Fruit fly (Drosophila melanogaster): ENCODE data around the gene Sox102F.

Gene Sox102F

dm6 chr4:851131-851530, 16.9 kb upstream of the Sox102F start:
- TF ChIP-seq Mnt (GFP tag; optimal IDR thresholded peaks at IDR 0.05) = no peak
- no peak for TF ChIP-seq CG5204 (GFP tag; optimal IDR thresholded peaks at IDR 0.05)

- no peak for TF ChIP-seq tj (GFP tag; optimal IDR thresholded peaks at IDR 0.05)
- no peak for TF ChIP-seq CG5204 (GFP tag; optimal IDR thresholded peaks at IDR 0.05)
- no peak for TF ChIP-seq Crg-1 (GFP tag; optimal IDR thresholded peaks at IDR 0.05)
- TF ChIP-seq Hr96 (GFP tag; optimal IDR thresholded peaks at IDR 0.05) = no peak
- TF ChIP-seq kay (GFP tag; ENCODE audit: borderline replicate concordance) = no peak
- no peak for TF ChIP-seq cnc (optimal IDR thresholded peaks at IDR 0.05)
- no peak for TF ChIP-seq toe (GFP tag; optimal IDR thresholded peaks at IDR 0.05)
- no peak for TF ChIP-seq cic (GFP tag; optimal IDR thresholded peaks at IDR 0.05)
- no peak for TF ChIP-seq bab1 (GFP tag; optimal IDR thresholded peaks at IDR 0.05)
- no peak for TF ChIP-seq Mnt (GFP tag; optimal IDR thresholded peaks at IDR 0.05)
- no peak for TF ChIP-seq CG7101 (tag; optimal IDR thresholded peaks at IDR 0.05)
- TF ChIP-seq CG33017 (tag; optimal IDR thresholded peaks at IDR 0.05) = no peak
These were observed 11.9 kb upstream of the Sox102F start for dm6 chr4:846092-846491.

- no peak for TF ChIP-seq CG5204 (GFP tag; optimal IDR thresholded peaks at IDR 0.05)
- no peak for TF ChIP-seq CG33017 (tag; optimal IDR thresholded peaks at IDR 0.05)
- no peak for TF ChIP-seq bab1 (GFP tag; optimal IDR thresholded peaks at IDR 0.05)
- TF ChIP-seq Mnt (GFP tag; optimal IDR thresholded peaks at IDR 0.05) = no peak
- no peak for TF ChIP-seq pad (GFP tag; optimal IDR thresholded peaks at IDR 0.05)
- TF ChIP-seq cnc (optimal IDR thresholded peaks at IDR 0.05) = no peak
- no peak for TF ChIP-seq CG7045 (GFP tag; optimal IDR thresholded peaks at IDR 0.05)
- no peak for TF ChIP-seq CG11617 (GFP tag; optimal IDR thresholded peaks at IDR 0.05)
- no peak for TF ChIP-seq CG7101 (tag; optimal IDR thresholded peaks at IDR 0.05)
- no peak for TF ChIP-seq cic (GFP tag; optimal IDR thresholded peaks at IDR 0.05)
- no peak for TF ChIP-seq Clk (GFP tag; optimal IDR thresholded peaks at IDR 0.05)
- no peak for TF ChIP-seq ovo (GFP tag; optimal IDR thresholded peaks at IDR 0.05)
These were observed 10.3 kb upstream of the Sox102F start, which contains the start of gene fd102C for dm6 chr4:844468-844867. Gene fd102C, minus strand, starts transcription at chr4:844529.

- TF ChIP-seq cnc (optimal IDR thresholded peaks at IDR 0.05) (no peak), Clk (GFP tag; optimal IDR thresholded peaks at IDR 0.05) (no peak), toe (GFP tag; optimal IDR thresholded peaks at IDR 0.05) (no peak), CG5204 (GFP tag; optimal IDR thresholded peaks at IDR 0.05) (no peak)
These were observed 1.4 kb upstream of the Sox102F start for dm6 chr4:835535-836138.

- TF ChIP-seq CG33017 (tag; optimal IDR thresholded peaks at IDR 0.05) (no peak), Hr96 (GFP tag; optimal IDR thresholded peaks at IDR 0.05) (no peak), CG7045 (GFP tag; optimal IDR thresholded peaks at IDR 0.05) (no peak), toe (GFP tag; optimal IDR thresholded peaks at IDR 0.05) (no peak), Mnt (GFP tag; optimal IDR thresholded peaks at IDR 0.05) (no peak), Clk (GFP tag; optimal IDR thresholded peaks at IDR 0.05) (no peak), CG14711 (tag; optimal IDR thresholded peaks at IDR 0.05) (no peak)
These were observed 793 bp upstream of the Sox102F start for dm6 chr4:834837-835534.

DNA sequence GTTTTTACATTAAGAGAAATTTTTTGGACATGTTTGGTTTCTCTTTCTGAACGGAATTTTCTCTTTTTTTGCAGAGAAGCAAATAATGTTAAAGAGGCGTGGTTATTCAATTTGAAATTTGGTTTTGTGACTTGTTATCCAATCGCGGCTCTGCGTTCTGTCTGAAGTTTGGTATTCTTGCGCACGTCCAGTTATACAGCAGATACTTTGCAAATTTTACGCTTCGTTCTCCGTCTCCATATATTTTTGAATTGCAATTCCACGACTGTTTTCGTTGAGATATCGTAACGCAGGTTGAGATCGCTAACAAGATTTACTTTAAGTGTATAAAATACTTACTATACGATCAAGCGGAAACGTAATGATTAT, 243 bp upstream of the Sox102F start:
- TF ChIP-seq tj (GFP tag; optimal IDR thresholded peaks at IDR 0.05) = no peak
- TF ChIP-seq toe (GFP tag; optimal IDR thresholded peaks at IDR 0.05) = no peak

dm6 chr4:832985-833384, 1.2 kb downstream of the Sox102F start:
- TF ChIP-seq CG12768 (GFP tag; optimal IDR thresholded peaks at IDR 0.05) (no peak), Clk (GFP tag; optimal IDR thresholded peaks at IDR 0.05) (no peak), CG33017 (tag; optimal IDR thresholded peaks at IDR 0.05) (no peak), toe (GFP tag; optimal IDR thresholded peaks at IDR 0.05) (no peak), CG14711 (tag; optimal IDR thresholded peaks at IDR 0.05) (no peak), bab1 (GFP tag; optimal IDR thresholded peaks at IDR 0.05) (no peak), CG7101 (tag; optimal IDR thresholded peaks at IDR 0.05) (no peak), CG11617 (GFP tag; optimal IDR thresholded peaks at IDR 0.05) (no peak), cic (GFP tag; optimal IDR thresholded peaks at IDR 0.05) (no peak)

dm6 chr4:831790-832189, 2.4 kb downstream of the Sox102F start:
- TF ChIP-seq kay (GFP tag; ENCODE audit: borderline replicate concordance) (no peak), cic (GFP tag; optimal IDR thresholded peaks at IDR 0.05) (no peak), CG11617 (GFP tag; optimal IDR thresholded peaks at IDR 0.05) (no peak), tj (GFP tag; optimal IDR thresholded peaks at IDR 0.05) (no peak), CG7045 (GFP tag; optimal IDR thresholded peaks at IDR 0.05) (no peak), ovo (GFP tag; optimal IDR thresholded peaks at IDR 0.05) (no peak), CG1620 (GFP tag; optimal IDR thresholded peaks at IDR 0.05) (no peak)
